Worm (Caenorhabditis elegans) whole organism, L4 larva: ENCODE results near the gene nhr-31.

Source experiments
- egl-27 ChIP-seq: sonication (generic microtip); optimal IDR thresholded peaks from 3 replicates; lab custom pipeline; 2017; ENCODE audit warnings: missing biosample characterization, missing genetic modification reagents, missing genetic modification characterization
- lsy-2 ChIP-seq, 2 experiments: fragments of 150-350 bp in 1 of 2; sonication (generic microtip) in 1 of 2; optimal IDR thresholded peaks; 2 replicates each; lab custom pipeline; 2014 to 2017; ENCODE audit warnings: missing biosample characterization in 2 of 2, missing genetic modification characterization in 2 of 2
- mdt-29 ChIP-seq: fragments of 200-800 bp; sonication (Bioruptor generic); IDR thresholded peaks from 2 replicates; pipeline ENCODE4 v1.3.6; 2022; ENCODE audit warnings: missing genetic modification reagents, missing genetic modification characterization, missing compliant biosample characterization

- TF ChIP-seq lsy-2 (tag; optimal IDR thresholded peaks at IDR 0.05; lab: Kevin White, UChicago) (no peak), mdt-29 (GFP tag; lab: Robert Waterston, UW) (no peak), egl-27 (no peak)
Observed at ce11 chrIV:8007549-8007948, 21.8 kb downstream of the nhr-31 start.
